Fruit fly (Drosophila melanogaster) ovary, adult (tissue): ENCODE data around the gene Sgp.

Source experiments
- CG17801 ChIP-seq: fragments of 200-800 bp; optimal IDR thresholded peaks from 2 replicates; lab custom pipeline; 2019; ENCODE audit warnings: missing biosample characterization, mild to moderate bottlenecking, missing genetic modification characterization, moderate library complexity; ENCODE audit not compliant: partially characterized antibody

Gene Sgp

dm6 chr2L:8514748-8515147, 4.7 kb upstream of the Sgp start, which contains the start of the genes CG13097 and PIG-U:
CG13097 (minus strand) TSS chr2L:8514868.
PIG-U (plus strand) TSS chr2L:8515096.
- peak; percentile 91 for TF ChIP-seq CG17801 (GFP tag; lab: Kevin White, UChicago)

dm6 chr2L:8517256-8517694, 2.2 kb upstream of the Sgp start, which contains the start of the genes mRpL51 and Uba4:
mRpL51 (minus strand) TSS chr2L:8517380.
Uba4 (plus strand) TSS chr2L:8517411.
- peak; percentile 53 for TF ChIP-seq CG17801 (GFP tag; lab: Kevin White, UChicago)

dm6 chr2L:8521724-8522309, 2.3 kb downstream of the Sgp start, which contains the start of gene Acer:
Acer (plus strand) TSS chr2L:8521933.
- peak; percentile 46 for TF ChIP-seq CG17801 (GFP tag; lab: Kevin White, UChicago)

- no peak for TF ChIP-seq CG17801 (GFP tag; lab: Kevin White, UChicago)
These were observed 3.3 kb downstream of the Sgp start for dm6 chr2L:8522781-8523180.

- no peak for TF ChIP-seq CG17801 (GFP tag; lab: Kevin White, UChicago)
These were observed 5.5 kb downstream of the Sgp start for dm6 chr2L:8525000-8525399.

- peak; percentile 55 for TF ChIP-seq CG17801 (GFP tag; lab: Kevin White, UChicago)
These were observed 8.8 kb downstream of the Sgp start, which contains the start of the genes lmgA and lmgB for dm6 chr2L:8528318-8528717. lmgA (minus strand) TSS chr2L:8528618. lmgB (minus strand) TSS chr2L:8528618.

- TF ChIP-seq CG17801 (GFP tag; lab: Kevin White, UChicago) = no peak
These were observed 9.5 kb downstream of the Sgp start, which contains the start of gene CG17834 for dm6 chr2L:8528951-8529430. CG17834 (plus strand) TSS chr2L:8529141.

dm6 chr2L:8530189-8530588, 10.7 kb downstream of the Sgp start:
- TF ChIP-seq CG17801 (GFP tag; lab: Kevin White, UChicago) = no peak

- no peak for TF ChIP-seq CG17801 (GFP tag; lab: Kevin White, UChicago)
These were observed 13.3 kb downstream of the Sgp start for dm6 chr2L:8532790-8533189.

dm6 chr2L:8533632-8534031, 14.1 kb downstream of the Sgp start:
- no peak for TF ChIP-seq CG17801 (GFP tag; lab: Kevin White, UChicago)

dm6 chr2L:8534118-8534514, 14.6 kb downstream of the Sgp start:
- TF ChIP-seq CG17801 (GFP tag; lab: Kevin White, UChicago) = no peak

- peak; percentile 96 for TF ChIP-seq CG17801 (GFP tag; lab: Kevin White, UChicago)
These were observed 15.2 kb downstream of the Sgp start for dm6 chr2L:8534515-8535295.

- peak; percentile 89 for TF ChIP-seq CG17801 (GFP tag; lab: Kevin White, UChicago)
These were observed 16.1 kb downstream of the Sgp start for dm6 chr2L:8535394-8536176.

dm6 chr2L:8538449-8539050, 19.1 kb downstream of the Sgp start:
- TF ChIP-seq CG17801 (GFP tag; lab: Kevin White, UChicago) = no peak
